Worm (Caenorhabditis elegans) whole organism, mixed stage, embryonic: ENCODE data around the gene coa-7.

ENCODE experiments used
- lin-13 ChIP-seq: fragments of 150-350 bp; optimal IDR thresholded peaks from 2 replicates; lab custom pipeline; 2014; ENCODE audit warnings: missing biosample characterization, missing genetic modification characterization
- mab-5 ChIP-seq: fragments of 150-350 bp; optimal IDR thresholded peaks from 2 replicates; lab custom pipeline; 2014; ENCODE audit warnings: missing biosample characterization, missing genetic modification characterization
- mep-1 ChIP-seq: fragments of 150-350 bp; optimal IDR thresholded peaks from 2 replicates; lab custom pipeline; 2017; ENCODE audit warnings: missing biosample characterization, missing genetic modification reagents, missing genetic modification characterization, inconsistent platforms
- nhr-12 ChIP-seq: fragments of 150-350 bp; optimal IDR thresholded peaks from 2 replicates; lab custom pipeline; 2014; ENCODE audit warnings: missing biosample characterization, missing genetic modification characterization
- nhr-237 ChIP-seq: fragments of 150-350 bp; optimal IDR thresholded peaks from 2 replicates; lab custom pipeline; 2014; ENCODE audit warnings: missing biosample characterization, missing genetic modification characterization
- nhr-76 ChIP-seq: sonication (generic microtip); optimal IDR thresholded peaks from 2 replicates; lab custom pipeline; 2017; ENCODE audit warnings: missing biosample characterization, missing genetic modification characterization

DNA sequence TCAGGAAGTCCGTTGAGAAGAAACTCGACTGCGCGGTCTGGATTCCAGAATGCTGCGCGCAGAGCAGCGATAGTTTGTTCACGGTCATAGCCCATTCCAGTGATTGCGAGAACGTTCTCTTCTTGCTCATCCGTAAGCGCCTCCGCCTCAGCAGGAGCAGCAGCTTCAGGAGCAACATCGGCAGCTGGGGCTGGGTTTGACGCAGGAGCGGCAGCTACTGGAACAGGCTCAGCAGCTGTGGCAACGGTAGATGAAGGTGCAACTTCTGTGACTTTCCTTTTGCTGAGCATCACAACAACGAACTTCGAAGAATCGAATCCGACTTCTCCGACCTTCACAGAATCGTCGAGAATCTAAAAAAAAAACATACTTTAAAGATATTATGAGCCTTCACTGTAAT is 1.2 kb upstream of the coa-7 start:
- no peak for TF ChIP-seq nhr-237 (tag; lab: Kevin White, UChicago)
- TF ChIP-seq nhr-76 (tag; lab: Kevin White, UChicago), result no peak
- TF ChIP-seq lin-13 (tag; lab: Kevin White, UChicago), result no peak
- no peak for TF ChIP-seq nhr-12
- no peak for TF ChIP-seq mep-1 (tag; lab: Kevin White, UChicago)
- no peak for TF ChIP-seq mab-5
